Worm (Caenorhabditis elegans) whole organism, late embryonic: ENCODE results near the gene glrx-3.

Experiments
- C38D4.7 ChIP-seq: fragments of 200-800 bp; sonication (Bioruptor generic); optimal IDR thresholded peaks from 2 replicates; lab custom pipeline; 2018; ENCODE audit warnings: mild to moderate bottlenecking, missing genetic modification characterization, moderate library complexity, missing compliant biosample characterization
- F13H6.1 ChIP-seq: sonication (generic microtip); optimal IDR thresholded peaks from 2 replicates; lab custom pipeline; 2016; ENCODE audit warnings: missing genetic modification characterization, missing compliant biosample characterization
- K02D7.2 ChIP-seq: sonication (generic microtip); optimal IDR thresholded peaks from 2 replicates; lab custom pipeline; 2017; ENCODE audit warnings: mild to moderate bottlenecking, missing genetic modification characterization, missing compliant biosample characterization
- Y22D7AL.16 ChIP-seq: sonication (generic microtip); optimal IDR thresholded peaks from 2 replicates; lab custom pipeline; 2016; ENCODE audit warnings: missing genetic modification characterization, missing compliant biosample characterization
- ahr-1 ChIP-seq: sonication (generic microtip); optimal IDR thresholded peaks from 2 replicates; lab custom pipeline; 2016; ENCODE audit warnings: missing genetic modification characterization, missing compliant biosample characterization
- ceh-14 ChIP-seq: sonication (generic microtip); optimal IDR thresholded peaks from 2 replicates; lab custom pipeline; 2016; ENCODE audit warnings: missing genotype, missing genetic modification characterization, missing compliant biosample characterization
- ceh-18 ChIP-seq: sonication (generic microtip); optimal IDR thresholded peaks from 2 replicates; lab custom pipeline; 2016; ENCODE audit warnings: missing genetic modification characterization, missing compliant biosample characterization
- ceh-22 ChIP-seq: sonication (generic microtip); optimal IDR thresholded peaks from 2 replicates; lab custom pipeline; 2017; ENCODE audit warnings: missing biosample characterization, missing genetic modification characterization
- ceh-30 ChIP-seq: fragments of 150-350 bp; optimal IDR thresholded peaks from 2 replicates; lab custom pipeline; 2014; ENCODE audit warnings: missing biosample characterization, missing genetic modification characterization
- ceh-31 ChIP-seq: sonication (generic microtip); optimal IDR thresholded peaks from 2 replicates; lab custom pipeline; 2016; ENCODE audit warnings: missing genetic modification characterization, missing compliant biosample characterization
- ceh-45 ChIP-seq: fragments of 200-800 bp; sonication (Bioruptor generic); IDR thresholded peaks from 2 replicates; pipeline ENCODE4 v1.3.6; 2022; ENCODE audit warnings: missing genetic modification reagents, missing genetic modification characterization, missing compliant biosample characterization
- ceh-6 ChIP-seq: fragments of 200-800 bp; sonication (Bioruptor generic); optimal IDR thresholded peaks from 2 replicates; lab custom pipeline; 2018; ENCODE audit warnings: mild to moderate bottlenecking, missing genetic modification characterization, missing compliant biosample characterization
- ceh-9 ChIP-seq: sonication (generic microtip); optimal IDR thresholded peaks from 2 replicates; lab custom pipeline; 2016; ENCODE audit warnings: mild to moderate bottlenecking, missing genetic modification characterization, inconsistent platforms, missing compliant biosample characterization
- che-1 ChIP-seq: sonication (generic microtip); optimal IDR thresholded peaks from 2 replicates; lab custom pipeline; 2016; ENCODE audit warnings: mild to moderate bottlenecking, missing genetic modification characterization, missing compliant biosample characterization
- dve-1 ChIP-seq: sonication (generic microtip); optimal IDR thresholded peaks from 2 replicates; lab custom pipeline; 2017; ENCODE audit warnings: antibody characterized with exemption, mild to moderate bottlenecking, missing genetic modification characterization, missing compliant biosample characterization
- ets-4 ChIP-seq: sonication (generic microtip); optimal IDR thresholded peaks from 2 replicates; lab custom pipeline; 2016; ENCODE audit warnings: missing genetic modification characterization, missing compliant biosample characterization
- hlh-6 ChIP-seq: sonication (generic microtip); optimal IDR thresholded peaks from 2 replicates; lab custom pipeline; 2016; ENCODE audit warnings: missing genotype, missing genetic modification characterization, missing compliant biosample characterization
- lin-11 ChIP-seq: fragments of 200-800 bp; sonication (Bioruptor generic); optimal IDR thresholded peaks from 2 replicates; lab custom pipeline; 2018; ENCODE audit warnings: mild to moderate bottlenecking, missing genetic modification characterization, missing compliant biosample characterization
- nfya-1 ChIP-seq: sonication (generic microtip); optimal IDR thresholded peaks from 2 replicates; lab custom pipeline; 2017; ENCODE audit warnings: missing genetic modification characterization, mild to moderate bottlenecking, missing compliant biosample characterization, antibody characterized with exemption, moderate library complexity
- nhr-11 ChIP-seq: fragments of 150-350 bp; optimal IDR thresholded peaks from 2 replicates; lab custom pipeline; 2014; ENCODE audit warnings: missing biosample characterization, missing genetic modification characterization
- odd-2 ChIP-seq: sonication (generic microtip); optimal IDR thresholded peaks from 2 replicates; lab custom pipeline; 2017; ENCODE audit warnings: antibody characterized with exemption, mild to moderate bottlenecking, missing genetic modification characterization, missing compliant biosample characterization
- pha-4 ChIP-seq: fragments of 150-350 bp; optimal IDR thresholded peaks from 2 replicates; lab custom pipeline; 2018; ENCODE audit warnings: missing biosample characterization, missing genetic modification reagents, missing genetic modification characterization
- pqm-1 ChIP-seq: sonication (generic microtip); optimal IDR thresholded peaks from 2 replicates; lab custom pipeline; 2016; ENCODE audit warnings: missing genetic modification characterization, missing compliant biosample characterization
- pros-1 ChIP-seq: fragments of 150-350 bp; optimal IDR thresholded peaks from 2 replicates; lab custom pipeline; 2014; ENCODE audit warnings: missing biosample characterization, missing genetic modification reagents, missing genetic modification characterization
- rnt-1 ChIP-seq: sonication (generic microtip); optimal IDR thresholded peaks from 2 replicates; lab custom pipeline; 2016; ENCODE audit warnings: missing genetic modification characterization, missing compliant biosample characterization
- sox-2 ChIP-seq: fragments of 200-800 bp; sonication (Bioruptor generic); IDR thresholded peaks from 2 replicates; pipeline ENCODE4 v1.3.6; 2022; ENCODE audit warnings: missing genetic modification reagents, missing genetic modification characterization, missing compliant biosample characterization
- sox-4 ChIP-seq: sonication (generic microtip); optimal IDR thresholded peaks from 2 replicates; lab custom pipeline; 2017; ENCODE audit warnings: mild to moderate bottlenecking, missing genetic modification characterization, inconsistent platforms, missing compliant biosample characterization
- ttx-3 ChIP-seq: sonication (generic microtip); optimal IDR thresholded peaks from 2 replicates; lab custom pipeline; 2016; ENCODE audit warnings: missing genetic modification reagents, missing genetic modification characterization, missing compliant biosample characterization
- unc-42 ChIP-seq: sonication (generic microtip); optimal IDR thresholded peaks from 2 replicates; lab custom pipeline; 2016; ENCODE audit warnings: missing genotype, missing genetic modification characterization, missing compliant biosample characterization
- unc-55 ChIP-seq: sonication (generic microtip); optimal IDR thresholded peaks from 2 replicates; lab custom pipeline; 2017; ENCODE audit warnings: missing biosample characterization, missing genetic modification reagents, missing genetic modification characterization
- unc-86 ChIP-seq: sonication (generic microtip); optimal IDR thresholded peaks from 2 replicates; lab custom pipeline; 2016; ENCODE audit warnings: missing genetic modification characterization, missing compliant biosample characterization
- ztf-16 ChIP-seq: sonication (generic microtip); optimal IDR thresholded peaks from 2 replicates; lab custom pipeline; 2017; ENCODE audit warnings: missing genetic modification characterization, missing compliant biosample characterization

The glrx-3 gene

DNA sequence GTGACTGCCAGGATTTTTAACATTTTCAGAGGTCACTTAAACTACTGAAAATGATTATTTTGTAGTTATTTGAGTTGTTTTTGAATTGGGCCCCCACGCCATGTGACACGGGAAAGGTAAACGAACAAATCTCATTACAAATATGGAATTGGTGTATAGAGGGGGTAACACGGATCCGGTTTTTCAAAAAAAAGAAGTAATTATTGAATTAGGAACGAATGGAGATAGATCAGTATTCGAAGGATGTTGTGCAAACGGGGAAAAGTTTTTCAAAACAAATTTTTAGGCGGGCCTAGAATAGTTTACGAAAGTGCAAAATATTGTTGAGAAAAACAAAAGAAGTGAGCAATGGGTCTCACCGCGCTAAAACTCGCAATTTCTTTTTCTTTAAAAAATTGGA is 25.3 kb upstream of the glrx-3 start, which contains the start of gene F32D1.11:
Gene F32D1.11, minus strand, starts transcription at position 101 of the 400 bp plus-strand sequence.
- TF ChIP-seq ceh-31 (tag; lab: Kevin White, UChicago), result no peak

DNA sequence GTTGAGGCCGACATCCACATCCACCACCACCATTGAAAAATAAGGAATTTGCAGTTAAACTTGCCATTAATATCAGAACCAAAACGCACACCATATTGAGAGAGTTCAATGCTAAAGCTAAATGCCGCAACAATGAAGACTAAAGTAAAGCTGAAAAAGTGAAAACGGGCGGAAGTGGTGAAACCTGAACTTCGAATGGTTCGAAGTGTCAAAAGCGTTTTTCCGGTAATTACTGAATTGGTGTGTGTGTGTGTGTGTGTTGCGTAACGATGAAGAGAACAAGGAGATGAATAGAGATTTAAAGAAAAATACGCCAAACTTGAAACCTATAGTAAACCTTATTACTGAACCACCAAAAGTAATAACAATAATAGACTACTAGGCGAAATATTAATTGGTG is 23.4 kb upstream of the glrx-3 start, which contains the start of gene grl-13:
Gene grl-13, minus strand, starts transcription at position 101 of the 400 bp plus-strand sequence.
- TF ChIP-seq unc-42 (no peak), lin-11 (tag; lab: Kevin White, UChicago) (no peak)

DNA sequence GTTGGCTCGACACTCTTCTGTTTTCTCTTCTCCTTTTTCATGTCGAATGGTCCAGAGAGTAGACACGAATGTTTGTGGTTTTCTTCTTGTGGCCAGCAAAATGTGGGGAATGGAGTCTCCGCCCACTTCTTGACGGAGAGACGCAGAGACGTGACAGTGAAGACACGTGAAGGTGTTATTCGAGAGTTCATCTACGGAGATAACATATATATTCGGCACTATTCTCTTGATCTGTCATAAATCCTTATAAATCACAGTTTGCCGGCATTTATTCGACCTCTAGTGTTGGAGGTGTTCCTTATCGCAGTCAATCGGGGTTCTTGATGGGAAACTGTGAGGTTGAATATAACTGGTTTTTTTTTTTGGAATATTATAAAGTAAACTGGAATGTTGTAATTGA is 20.4 kb upstream of the glrx-3 start, which contains the start of gene F32D1.3:
Gene F32D1.3, minus strand, starts transcription at position 65 of the 400 bp plus-strand sequence.
- no peak for TF ChIP-seq odd-2 (tag; lab: Kevin White, UChicago)
- peak; percentile 4 for TF ChIP-seq unc-55 (GFP tag; lab: Kevin White, UChicago)
- TF ChIP-seq pros-1 (tag; lab: Kevin White, UChicago), result no peak

DNA sequence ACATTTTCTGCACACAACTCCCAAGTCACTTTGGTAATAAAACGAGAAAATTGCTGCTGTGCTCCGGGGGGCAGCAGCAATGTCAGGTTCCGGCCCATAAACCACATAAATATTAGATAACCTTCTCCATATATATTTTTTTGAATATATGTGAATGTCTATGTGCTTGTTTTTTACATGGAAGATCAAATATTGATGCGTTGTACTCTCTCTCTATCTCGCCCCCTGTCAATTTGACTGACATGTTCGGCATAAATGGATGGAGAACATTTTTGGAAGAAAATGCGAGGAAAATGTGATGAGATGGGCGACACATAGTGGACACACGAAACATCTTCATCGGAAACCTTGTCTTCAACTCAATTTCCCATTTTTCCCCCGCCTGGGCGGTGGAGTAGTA is 18.9 kb upstream of the glrx-3 start:
- TF ChIP-seq unc-55 (GFP tag; lab: Kevin White, UChicago) (peak; percentile 71), sox-2 (GFP tag; lab: Robert Waterston, UW) (no peak), K02D7.2 (no peak), ets-4 (no peak), pqm-1 (tag; lab: Kevin White, UChicago) (no peak), nhr-11 (tag; lab: Kevin White, UChicago) (no peak), ceh-22 (tag; lab: Kevin White, UChicago) (no peak), nfya-1 (no peak), unc-86 (tag; lab: Kevin White, UChicago) (no peak), ceh-9 (tag; lab: Kevin White, UChicago) (no peak), pha-4 (tag; lab: Kevin White, UChicago) (no peak), unc-42 (peak; percentile 48)

DNA sequence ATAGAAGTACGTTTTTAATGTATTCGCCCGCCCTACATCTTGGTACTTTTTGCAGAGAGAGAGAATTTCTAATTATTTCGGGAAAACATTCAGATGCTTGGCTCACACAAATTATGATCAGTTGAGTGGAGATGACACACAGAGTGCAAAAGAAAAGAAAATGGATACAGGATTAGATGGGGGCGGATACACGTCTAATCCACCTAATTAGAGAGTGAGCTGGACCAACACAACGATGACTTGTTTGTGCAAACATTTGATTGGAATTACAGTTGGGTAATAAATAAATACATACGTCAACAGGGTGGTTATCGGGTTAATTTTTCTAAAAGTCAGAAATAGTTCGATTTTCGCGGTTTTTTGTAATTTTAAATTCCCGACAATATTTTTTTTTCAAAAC is 18.0 kb upstream of the glrx-3 start:
- TF ChIP-seq unc-42 (peak; percentile 46), ahr-1 (tag; lab: Kevin White, UChicago) (no peak), Y22D7AL.16 (tag; lab: Kevin White, UChicago) (no peak), C38D4.7 (GFP tag; lab: Kevin White, UChicago) (no peak), hlh-6 (tag; lab: Kevin White, UChicago) (no peak), ceh-31 (tag; lab: Kevin White, UChicago) (peak; percentile 55), ttx-3 (tag; lab: Kevin White, UChicago) (no peak)
- TF ChIP-seq, all 69 proteins: peak for 2

DNA sequence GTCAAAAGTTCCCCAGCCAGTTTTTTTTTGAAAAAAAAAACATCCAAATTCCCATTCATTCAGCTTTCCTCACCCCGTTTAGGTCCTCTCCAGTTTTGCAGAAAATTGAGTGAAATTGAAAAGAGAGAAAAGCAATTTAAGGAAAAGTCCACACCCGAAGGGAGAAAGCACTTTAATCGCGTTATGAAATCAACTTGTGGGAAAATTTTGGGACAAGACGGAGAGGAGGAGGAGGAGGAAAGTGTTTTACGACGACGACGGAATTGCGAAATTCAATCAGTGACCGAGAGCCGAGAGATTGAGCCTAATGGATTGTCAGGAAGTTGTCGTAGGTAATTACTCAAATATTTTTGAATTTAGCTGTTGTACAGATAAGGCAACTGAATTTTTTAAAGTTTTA is 16.3 kb upstream of the glrx-3 start:
- TF ChIP-seq ztf-16 (tag; lab: Kevin White, UChicago) (no peak), ceh-6 (no peak), F13H6.1 (tag; lab: Kevin White, UChicago) (no peak), ceh-30 (tag; lab: Kevin White, UChicago) (no peak), ceh-14 (tag; lab: Kevin White, UChicago) (peak; percentile 75), odd-2 (tag; lab: Kevin White, UChicago) (no peak), ceh-18 (no peak), ceh-31 (tag; lab: Kevin White, UChicago) (peak; percentile 61), unc-42 (peak; percentile 99), ceh-45 (GFP tag; lab: Robert Waterston, UW) (no peak), rnt-1 (tag; lab: Kevin White, UChicago) (no peak), dve-1 (tag; lab: Kevin White, UChicago) (no peak), che-1 (tag; lab: Kevin White, UChicago) (no peak), sox-4 (tag; lab: Kevin White, UChicago) (no peak)
